Worm (Caenorhabditis elegans): ENCODE results near the gene gck-3.

ce11 chrV:18003876-18004275 is 37.2 kb upstream of the gck-3 start:
- TF ChIP-seq nfya-1 (tag; optimal IDR thresholded peaks at IDR 0.05; ENCODE audit: borderline replicate concordance, insufficient read depth) (no peak), F22D6.2 (tag; optimal IDR thresholded peaks at IDR 0.05) (no peak), lin-40 (tag; optimal IDR thresholded peaks at IDR 0.05) (no peak), sea-2 (GFP tag; IDR thresholded peaks at IDR 0.05) (no peak), hrde-1 (tag; optimal IDR thresholded peaks at IDR 0.05; ENCODE audit: borderline replicate concordance) (no peak), lsl-1 (GFP tag; optimal IDR thresholded peaks at IDR 0.05) (no peak), atf-7 (tag; optimal IDR thresholded peaks at IDR 0.05) (no peak)

All from whole organism, young adult.